Fruit fly (Drosophila melanogaster) whole organism, wandering third instar larva: Measurements from ENCODE around the gene Ugt307A1.

Experiments
- HLH106 ChIP-seq: fragments of 200-800 bp; optimal IDR thresholded peaks from 3 replicates; lab custom pipeline; 2019; ENCODE audit warnings: missing biosample characterization, mild to moderate bottlenecking, missing genetic modification characterization, moderate library complexity
- Rel ChIP-seq, 2 experiments: fragments of 200-800 bp; sonication (Bioruptor generic) in 1 of 2; optimal IDR thresholded peaks; 2 replicates in 1 of 2; 3 replicates in 1 of 2; lab custom pipeline; 2016 to 2019; ENCODE audit warnings: mild to moderate bottlenecking in 2 of 2, missing biosample characterization in 2 of 2, missing genetic modification characterization in 2 of 2, moderate library complexity in 1 of 2
- lola ChIP-seq: fragments of >200 bp; optimal IDR thresholded peaks from 2 replicates; lab custom pipeline; 2017; ENCODE audit warnings: missing biosample characterization, missing genetic modification characterization

dm6 chr2L:7065687-7066086, 2.1 kb upstream of the Ugt307A1 start, which contains the start of gene Nuf2:
- no peak for TF ChIP-seq Rel (GFP tag; optimal IDR thresholded peaks at IDR 0.05; lab: Kevin White, UChicago)
- TF ChIP-seq Rel (tag; optimal IDR thresholded peaks at IDR 0.05; lab: Kevin White, UChicago), result no peak
- TF ChIP-seq lola (GFP tag; lab: Kevin White, UChicago), result no peak
- no peak for TF ChIP-seq HLH106 (tag; lab: Kevin White, UChicago)
